Worm (Caenorhabditis elegans): Measurements from ENCODE around the gene mcm-3.

Gene mcm-3

DNA sequence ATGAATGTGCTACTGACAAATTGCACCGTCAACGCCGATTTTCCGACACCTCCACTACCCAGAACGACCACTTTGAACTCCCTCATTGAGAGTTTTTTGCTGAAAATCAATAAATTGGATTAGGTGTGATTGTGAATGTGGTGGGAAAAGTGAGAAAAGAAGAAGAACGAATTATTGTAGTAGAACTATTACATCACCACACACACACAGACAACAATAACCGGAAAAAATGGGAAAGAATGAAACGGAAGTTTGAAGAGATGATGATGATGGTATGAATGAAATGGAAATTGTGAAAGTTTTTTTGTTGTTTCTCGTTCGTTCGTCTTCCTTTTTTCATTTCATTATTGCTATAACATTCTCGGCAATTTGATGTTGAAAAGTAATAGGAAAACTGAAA, 4.6 kb upstream of the mcm-3 start, which contains the start of gene rap-2:
rap-2 (minus strand) TSS at position 101 of the 400 bp plus-strand sequence.
- peak; percentile 54 for TF ChIP-seq blmp-1 (tag; optimal IDR thresholded peaks at IDR 0.05)
- no peak for TF ChIP-seq zip-4 (GFP tag; optimal IDR thresholded peaks at IDR 0.05)

DNA sequence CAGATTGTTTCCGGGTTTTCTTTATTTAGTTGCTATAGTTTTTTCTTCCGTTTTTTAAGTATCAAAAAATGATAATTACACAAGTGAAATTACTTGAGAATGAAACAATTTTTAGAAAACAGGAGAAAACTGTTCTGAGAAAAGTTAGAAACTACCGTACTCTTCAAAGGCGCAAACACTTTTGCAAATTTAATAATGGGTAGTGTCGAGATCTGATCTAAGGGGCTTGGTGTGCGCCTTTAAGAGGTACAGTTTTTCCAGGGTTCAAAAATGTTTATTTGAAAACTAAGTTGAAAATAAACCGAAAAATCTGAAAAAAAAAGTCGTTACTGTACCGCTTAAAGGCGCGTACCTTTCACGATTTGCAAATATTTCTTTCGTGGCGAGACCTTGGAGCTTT, 1.2 kb upstream of the mcm-3 start:
- no peak for TF ChIP-seq xbp-1 (tag; optimal IDR thresholded peaks at IDR 0.05)
- TF ChIP-seq unc-130 (tag; optimal IDR thresholded peaks at IDR 0.05) = no peak
- TF ChIP-seq lin-14 (GFP tag; optimal IDR thresholded peaks at IDR 0.05) = no peak
- TF ChIP-seq pag-3 (tag; optimal IDR thresholded peaks at IDR 0.05; ENCODE audit: borderline replicate concordance, insufficient read depth) = no peak
- no peak for TF ChIP-seq snu-23 (GFP tag; optimal IDR thresholded peaks at IDR 0.05)
- no peak for TF ChIP-seq lsy-2 (tag; optimal IDR thresholded peaks at IDR 0.05)
- TF ChIP-seq fkh-4 (tag; optimal IDR thresholded peaks at IDR 0.05; ENCODE audit: borderline replicate concordance) = no peak

DNA sequence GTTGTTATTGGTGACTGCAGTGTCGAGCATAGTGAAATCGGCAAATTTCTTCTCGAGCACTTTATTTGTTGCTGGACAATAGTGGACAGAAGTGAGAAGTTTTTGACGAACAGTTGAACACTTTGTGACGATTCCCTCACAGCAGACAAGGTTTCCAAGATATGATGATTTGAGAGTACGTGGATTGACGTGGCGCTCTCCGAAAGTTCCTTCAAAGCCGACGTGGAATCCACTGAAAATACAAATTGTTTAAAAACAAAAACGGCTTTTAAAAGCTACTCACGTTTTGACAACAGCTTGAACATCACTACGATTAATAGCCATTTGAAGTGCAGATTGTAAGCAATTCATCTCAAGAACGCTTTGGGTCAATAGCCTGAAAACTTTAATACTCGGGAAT, 434 bp downstream of the mcm-3 start:
- TF ChIP-seq nhr-85 (tag) (no peak), egl-13 (tag; optimal IDR thresholded peaks at IDR 0.05) (no peak), efl-1 (optimal IDR thresholded peaks at IDR 0.05) (no peak), efl-1 (GFP tag; optimal IDR thresholded peaks at IDR 0.05 in 1 of 2) (peak in 1 of 2 experiments; percentile 87), mef-2 (tag; optimal IDR thresholded peaks at IDR 0.05) (no peak), grh-1 (GFP tag; IDR thresholded peaks at IDR 0.05) (0 out of 2 replicates have a peak, but pooled peaks have one; percentile 2), sup-37 (GFP tag; optimal IDR thresholded peaks at IDR 0.05) (no peak)

DNA sequence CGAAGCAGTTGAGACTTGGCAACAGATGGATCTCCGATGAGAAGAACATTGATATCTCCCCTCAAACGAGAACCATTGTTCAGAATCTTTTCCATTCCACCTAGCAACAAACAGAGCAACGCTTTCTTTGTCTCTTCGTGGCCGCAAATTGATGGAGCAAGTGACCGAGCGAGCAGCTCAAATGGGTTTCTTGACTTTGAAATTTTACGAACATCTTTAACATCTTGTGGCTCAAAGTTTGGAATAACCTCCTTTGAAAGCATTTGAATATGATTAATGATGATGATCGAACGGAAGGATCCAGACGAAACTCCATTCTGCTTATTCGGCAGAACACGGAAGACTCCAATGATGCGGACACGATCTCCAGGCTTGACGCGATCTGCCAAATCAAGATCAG, 976 bp downstream of the mcm-3 start:
- TF ChIP-seq aha-1 (tag; optimal IDR thresholded peaks at IDR 0.05) (no peak), nhr-85 (tag) (peak; percentile 34)

DNA sequence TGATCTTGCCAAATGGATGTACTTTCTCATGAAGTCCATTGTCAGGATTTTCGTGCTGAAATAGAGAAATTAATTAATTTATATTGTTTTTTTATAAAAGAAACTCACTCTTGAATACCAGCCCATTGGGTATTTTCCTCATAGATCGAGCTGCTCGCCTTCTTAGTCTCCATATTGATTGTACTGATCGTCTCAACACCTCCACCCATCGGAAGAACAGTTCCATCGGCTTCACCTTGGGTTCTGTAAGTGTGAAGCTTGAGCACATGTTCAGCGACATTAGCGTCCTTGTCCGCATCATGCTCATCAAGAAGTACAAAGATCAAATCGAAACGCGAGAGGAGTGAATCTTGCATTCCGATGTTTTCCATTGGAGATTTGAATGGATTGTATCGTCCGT, 1.7 kb downstream of the mcm-3 start:
- TF ChIP-seq pax-3 (tag; optimal IDR thresholded peaks at IDR 0.05) (no peak), ztf-11 (tag; optimal IDR thresholded peaks at IDR 0.05) (no peak)

DNA sequence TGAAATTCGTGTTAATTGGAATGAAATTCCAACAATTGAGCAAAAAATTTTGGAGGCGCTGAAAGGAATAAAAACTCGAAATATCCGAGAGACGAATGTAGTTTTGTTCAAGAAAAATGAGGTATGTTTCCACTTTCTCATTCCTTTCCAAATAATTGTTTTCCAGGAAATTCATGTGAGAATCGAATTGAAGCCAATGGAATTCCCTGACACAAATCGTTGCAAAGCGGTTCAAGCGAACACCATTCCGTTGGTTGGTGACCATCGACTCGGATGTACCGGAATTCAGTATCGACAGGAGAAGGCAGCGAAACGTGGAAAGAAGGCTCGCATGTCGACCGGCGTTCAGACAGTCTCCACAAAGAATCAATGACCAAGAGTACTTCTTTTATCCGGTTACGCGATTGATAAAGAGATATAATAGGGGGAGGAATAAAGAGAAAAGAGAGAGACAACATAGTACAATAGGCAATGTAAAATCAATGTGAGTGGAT, 3.0 kb downstream of the mcm-3 start:
- no peak for TF ChIP-seq dsc-1 (tag; optimal IDR thresholded peaks at IDR 0.05)
- no peak for TF ChIP-seq C16A3.4 (tag; optimal IDR thresholded peaks at IDR 0.05)
- no peak for TF ChIP-seq mep-1 (tag; optimal IDR thresholded peaks at IDR 0.05)
- no peak for TF ChIP-seq lin-15B (tag; optimal IDR thresholded peaks at IDR 0.05)

DNA sequence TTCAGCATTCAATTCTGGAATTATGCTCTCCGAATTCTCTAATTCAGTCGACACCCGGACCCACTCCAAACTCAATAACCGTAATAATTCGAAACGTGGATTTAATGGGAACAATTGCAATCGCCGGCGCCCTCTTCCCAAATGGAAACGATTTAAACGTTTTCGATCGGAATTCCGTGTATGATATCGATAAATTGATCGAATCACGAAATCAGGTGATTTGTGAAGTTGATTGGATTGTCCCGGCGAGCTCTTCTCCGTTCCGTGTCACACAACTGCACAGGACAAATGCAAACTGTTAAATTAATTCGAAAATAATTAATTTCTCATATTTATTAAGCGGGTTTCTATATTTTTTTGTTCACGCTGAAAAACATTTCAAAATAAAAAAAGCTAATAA, 3.5 kb downstream of the mcm-3 start, which contains the start of gene C25D7.16:
C25D7.16 (plus strand) TSS at position 301 of the 400 bp plus-strand sequence.
- no peak for TF ChIP-seq mef-2 (tag; optimal IDR thresholded peaks at IDR 0.05)
- TF ChIP-seq efl-1 (optimal IDR thresholded peaks at IDR 0.05) = no peak
- TF ChIP-seq efl-1 (GFP tag; optimal IDR thresholded peaks at IDR 0.05 in 1 of 2) = peak in 1 of 2 experiments; percentile 49
- TF ChIP-seq lin-39 (tag; optimal IDR thresholded peaks at IDR 0.05) = no peak

DNA sequence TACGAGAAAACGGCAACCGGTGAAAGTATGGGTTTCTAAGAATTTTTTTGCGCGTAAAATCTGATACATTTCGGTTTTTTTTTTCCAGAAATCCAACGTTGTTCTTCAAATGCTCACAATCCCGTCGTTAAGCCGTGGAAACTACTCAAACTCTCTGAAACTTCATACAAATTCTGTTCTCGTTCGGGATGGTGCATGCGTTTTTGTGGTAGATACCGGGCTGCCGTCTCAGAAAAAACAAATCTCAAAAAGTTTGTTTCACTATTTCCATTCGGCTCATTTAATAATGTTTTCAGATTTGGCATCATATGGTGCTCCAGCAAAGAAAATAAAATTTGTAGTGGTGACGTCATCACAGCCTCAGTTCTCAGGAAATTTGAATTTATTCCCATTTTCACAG, 4.7 kb downstream of the mcm-3 start:
- TF ChIP-seq unc-62 (GFP tag; optimal IDR thresholded peaks at IDR 0.05) = no peak
- no peak for TF ChIP-seq fos-1 (tag; optimal IDR thresholded peaks at IDR 0.05)
- TF ChIP-seq elt-3 (tag; optimal IDR thresholded peaks at IDR 0.05) = no peak

DNA sequence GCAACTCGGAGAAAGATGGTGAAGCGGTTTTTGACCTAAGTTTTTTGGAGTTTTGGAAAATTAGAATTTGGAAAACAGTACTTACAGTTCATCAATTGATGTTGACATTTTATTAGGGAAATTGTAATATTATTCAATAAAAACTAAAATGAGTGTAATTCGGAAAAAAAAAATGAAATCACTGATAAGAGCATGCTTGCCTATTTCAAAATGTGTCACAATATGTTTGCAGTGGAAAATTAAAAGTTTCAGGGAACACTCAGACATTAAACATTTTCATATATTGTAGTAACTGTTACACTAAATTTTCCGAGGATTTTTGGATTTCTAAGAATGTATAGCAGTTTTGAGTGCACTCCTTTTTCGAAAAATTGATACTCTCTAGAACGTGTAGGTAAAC, 7.0 kb downstream of the mcm-3 start, which contains the start of the genes fbxa-82 and C25D7.5:
fbxa-82 (minus strand) TSS at position 163 of the 400 bp plus-strand sequence.
C25D7.5 (plus strand) TSS at position 283 of the 400 bp plus-strand sequence.
- TF ChIP-seq nhr-90 (tag; optimal IDR thresholded peaks at IDR 0.05; ENCODE audit: poor library complexity) (no peak), jun-1 (tag; optimal IDR thresholded peaks at IDR 0.05) (no peak), egl-27 (tag; optimal IDR thresholded peaks at IDR 0.05) (no peak), nhr-47 (tag; optimal IDR thresholded peaks at IDR 0.05) (no peak), tbx-2 (tag; optimal IDR thresholded peaks at IDR 0.05) (no peak), egl-13 (tag; optimal IDR thresholded peaks at IDR 0.05) (no peak), C04F5.9 (tag; optimal IDR thresholded peaks at IDR 0.05) (no peak), ztf-11 (tag; optimal IDR thresholded peaks at IDR 0.05) (no peak), grh-1 (GFP tag; IDR thresholded peaks at IDR 0.05) (no peak), irx-1 (tag; optimal IDR thresholded peaks at IDR 0.05) (no peak), nhr-20 (tag; optimal IDR thresholded peaks at IDR 0.05) (no peak)

Data from whole organism, L1 larva.